Worm (Caenorhabditis elegans): ENCODE measurements around the gene set-21.

DNA sequence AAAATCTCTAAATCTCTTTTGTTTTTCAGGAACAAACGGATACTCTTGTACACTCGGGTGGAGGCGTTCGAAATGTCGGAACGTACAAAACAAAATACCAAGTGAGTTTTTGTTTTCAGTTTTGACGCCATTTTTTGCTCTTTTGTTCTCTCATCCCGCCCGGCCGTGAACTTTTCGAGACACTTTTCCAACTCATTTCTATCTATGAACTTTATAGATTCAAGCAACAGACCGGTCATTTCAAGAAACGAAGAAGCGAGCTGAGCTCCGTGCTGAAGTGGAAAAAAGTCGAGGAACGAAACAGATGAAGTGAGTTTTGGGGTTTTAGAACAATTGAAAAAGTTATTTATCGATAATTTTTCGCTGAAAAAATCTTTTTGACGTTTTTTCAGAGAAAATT lies 19.9 kb downstream of the set-21 start:
- TF ChIP-seq ces-1 (GFP tag; optimal IDR thresholded peaks at IDR 0.05) (no peak), lin-39 (tag; optimal IDR thresholded peaks at IDR 0.05) (no peak), unc-62 (GFP tag; optimal IDR thresholded peaks at IDR 0.05 in 1 of 2) (no peak), unc-62 (tag; optimal IDR thresholded peaks at IDR 0.05) (no peak), fos-1 (tag; optimal IDR thresholded peaks at IDR 0.05) (no peak), aly-2 (tag; optimal IDR thresholded peaks at IDR 0.05) (no peak), lsy-2 (tag; optimal IDR thresholded peaks at IDR 0.05) (no peak)
